Worm (Caenorhabditis elegans): ENCODE data around the gene nhr-129.

nhr-129 gene

ce11 chrV:13371336-13371735 is 40.5 kb upstream of the nhr-129 start (continued):
- TF ChIP-seq nhr-67 (tag; optimal IDR thresholded peaks at IDR 0.05) (no peak), fos-1 (tag; optimal IDR thresholded peaks at IDR 0.05) (no peak), R02D3.7 (tag; optimal IDR thresholded peaks at IDR 0.05) (no peak), unc-62 (GFP tag; optimal IDR thresholded peaks at IDR 0.05) (peak; percentile 43), aly-2 (tag; optimal IDR thresholded peaks at IDR 0.05) (no peak), ztf-4 (tag; optimal IDR thresholded peaks at IDR 0.05) (no peak)

ce11 chrV:13370265-13370664 is 39.4 kb upstream of the nhr-129 start:
- TF ChIP-seq jun-1 (tag; optimal IDR thresholded peaks at IDR 0.05): no peak
- no peak for TF ChIP-seq pqm-1 (tag; optimal IDR thresholded peaks at IDR 0.05)
- TF ChIP-seq ztf-11 (tag; optimal IDR thresholded peaks at IDR 0.05): no peak
- no peak for TF ChIP-seq snpc-4 (tag; optimal IDR thresholded peaks at IDR 0.05)
- TF ChIP-seq elt-3 (tag; optimal IDR thresholded peaks at IDR 0.05): no peak
- no peak for TF ChIP-seq skn-1 (tag; optimal IDR thresholded peaks at IDR 0.05)
- TF ChIP-seq egl-27 (tag; optimal IDR thresholded peaks at IDR 0.05): no peak
- no peak for TF ChIP-seq lin-15B (tag; optimal IDR thresholded peaks at IDR 0.05)
- no peak for TF ChIP-seq daf-12 (tag; optimal IDR thresholded peaks at IDR 0.05)
- no peak for TF ChIP-seq unc-62 (GFP tag; optimal IDR thresholded peaks at IDR 0.05)
- no peak for TF ChIP-seq nhr-12 (tag; optimal IDR thresholded peaks at IDR 0.05)
- TF ChIP-seq ceh-9 (tag; optimal IDR thresholded peaks at IDR 0.05): no peak
- no peak for TF ChIP-seq nhr-43 (tag; optimal IDR thresholded peaks at IDR 0.05; ENCODE audit: poor library complexity, severe bottlenecking)

DNA sequence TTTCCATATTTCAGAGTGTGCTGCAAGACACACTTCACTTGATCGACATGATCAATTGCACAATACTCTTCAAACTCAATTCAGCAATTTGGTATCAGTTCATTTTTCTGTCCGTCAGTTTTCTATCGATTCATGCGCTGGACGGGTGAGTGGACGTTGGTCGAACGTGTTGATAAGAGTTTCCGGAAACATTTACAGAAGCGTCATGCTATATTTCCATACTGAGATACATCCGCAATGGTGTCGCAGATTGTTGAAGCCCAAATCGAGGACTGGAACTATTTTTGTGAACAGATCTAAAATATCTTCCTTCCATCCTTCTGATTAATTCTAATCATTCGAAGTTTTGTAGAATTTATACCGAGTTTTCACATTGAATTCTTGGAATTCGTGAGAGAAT is 38.8 kb upstream of the nhr-129 start:
- TF ChIP-seq ceh-28 (tag; optimal IDR thresholded peaks at IDR 0.05) (no peak), eor-1 (tag; optimal IDR thresholded peaks at IDR 0.05) (no peak), nhr-43 (tag; optimal IDR thresholded peaks at IDR 0.05; ENCODE audit: poor library complexity, severe bottlenecking) (peak; percentile 28), R02D3.7 (tag; optimal IDR thresholded peaks at IDR 0.05) (no peak), unc-39 (tag; optimal IDR thresholded peaks at IDR 0.05) (no peak), lin-15B (tag; optimal IDR thresholded peaks at IDR 0.05) (no peak), jun-1 (tag; optimal IDR thresholded peaks at IDR 0.05) (peak; percentile 73), tbx-2 (tag; optimal IDR thresholded peaks at IDR 0.05) (no peak), egl-27 (tag; optimal IDR thresholded peaks at IDR 0.05) (no peak), elt-1 (tag; optimal IDR thresholded peaks at IDR 0.05) (no peak), elt-3 (tag; optimal IDR thresholded peaks at IDR 0.05) (no peak), hmg-11 (tag; optimal IDR thresholded peaks at IDR 0.05) (no peak), pha-4 (tag; optimal IDR thresholded peaks at IDR 0.05) (no peak), lsy-12 (tag; optimal IDR thresholded peaks at IDR 0.05) (no peak), mml-1 (tag; optimal IDR thresholded peaks at IDR 0.05) (no peak), ceh-16 (tag; optimal IDR thresholded peaks at IDR 0.05) (no peak), nhr-25 (tag; optimal IDR thresholded peaks at IDR 0.05) (no peak), ztf-11 (tag; optimal IDR thresholded peaks at IDR 0.05) (no peak), snpc-4 (tag; optimal IDR thresholded peaks at IDR 0.05) (no peak), ceh-9 (tag; optimal IDR thresholded peaks at IDR 0.05) (no peak), skn-1 (tag; optimal IDR thresholded peaks at IDR 0.05) (no peak), pqm-1 (tag; optimal IDR thresholded peaks at IDR 0.05) (peak; percentile 79), elt-2 (tag; optimal IDR thresholded peaks at IDR 0.05) (peak; percentile 83)

- no peak for TF ChIP-seq lin-15B (tag; optimal IDR thresholded peaks at IDR 0.05)
- no peak for TF ChIP-seq nhr-43 (tag; optimal IDR thresholded peaks at IDR 0.05; ENCODE audit: poor library complexity, severe bottlenecking)
- TF ChIP-seq daf-12 (tag; optimal IDR thresholded peaks at IDR 0.05): no peak
- TF ChIP-seq nhr-76 (tag; optimal IDR thresholded peaks at IDR 0.05): no peak
- no peak for TF ChIP-seq sea-2 (GFP tag; optimal IDR thresholded peaks at IDR 0.05)
Measured at ce11 chrV:13367024-13367423, 36.2 kb upstream of the nhr-129 start, which contains the start of gene srx-125. Gene srx-125 (plus strand): TSS chrV:13367324.

- TF ChIP-seq nhr-11 (tag; optimal IDR thresholded peaks at IDR 0.05) (no peak), fkh-10 (GFP tag; optimal IDR thresholded peaks at IDR 0.05) (peak; percentile 56), ceh-9 (tag; optimal IDR thresholded peaks at IDR 0.05) (no peak), nhr-28 (tag; optimal IDR thresholded peaks at IDR 0.05) (no peak), tbx-2 (tag; optimal IDR thresholded peaks at IDR 0.05) (no peak), ceh-28 (tag; optimal IDR thresholded peaks at IDR 0.05) (no peak), nhr-43 (tag; optimal IDR thresholded peaks at IDR 0.05; ENCODE audit: poor library complexity, severe bottlenecking) (no peak), fkh-2 (tag; optimal IDR thresholded peaks at IDR 0.05) (no peak), fos-1 (tag; optimal IDR thresholded peaks at IDR 0.05) (no peak)
Measured at ce11 chrV:13366488-13366887, 35.7 kb upstream of the nhr-129 start.

Measured in whole organism, L3 larva.